Fruit fly (Drosophila melanogaster) whole organism, embryonic: ENCODE measurements around the gene fzy.
A peak's percentile ranks its signal among the peaks of the same experiment; 100 is the strongest.

ENCODE experiments used
- Blimp-1 ChIP-seq: fragments of 200-800 bp; sonication (Bioruptor generic); optimal IDR thresholded peaks from 3 replicates; lab custom pipeline; 2018; ENCODE audit warnings: missing biosample characterization, missing genetic modification characterization, mild to moderate bottlenecking, moderate library complexity, missing genetic modification reagents
- CG10366 ChIP-seq: fragments of 200-800 bp; sonication (Bioruptor generic); IDR thresholded peaks from 2 replicates; pipeline ENCODE4 v1.3.6; 2022; ENCODE audit warnings: missing biosample characterization, missing genetic modification characterization
- CG10543 ChIP-seq: fragments of 200-800 bp; sonication (Bioruptor generic); optimal IDR thresholded peaks from 3 replicates; lab custom pipeline; 2017; ENCODE audit warnings: missing biosample characterization, mild to moderate bottlenecking, missing genetic modification characterization, moderate library complexity
- CG10979 ChIP-seq: fragments of 200-800 bp; sonication (Bioruptor generic); optimal IDR thresholded peaks from 2 replicates; lab custom pipeline; 2018; ENCODE audit warnings: missing biosample characterization, mild to moderate bottlenecking, missing genetic modification characterization, moderate library complexity
- CG12104 ChIP-seq: fragments of 200-800 bp; sonication (Bioruptor generic); optimal IDR thresholded peaks from 3 replicates; lab custom pipeline; 2016; ENCODE audit warnings: missing biosample characterization, missing genetic modification characterization
- CG13424 ChIP-seq: fragments of 200-800 bp; sonication (Bioruptor generic); optimal IDR thresholded peaks from 2 replicates; lab custom pipeline; 2019; ENCODE audit warnings: missing biosample characterization, mild to moderate bottlenecking, missing genetic modification characterization, moderate library complexity
- CG1603 ChIP-seq: fragments of 200-800 bp; sonication (Bioruptor generic); optimal IDR thresholded peaks from 2 replicates; lab custom pipeline; 2019; ENCODE audit warnings: missing biosample characterization, mild to moderate bottlenecking, missing genetic modification characterization, moderate library complexity
- CG1647 ChIP-seq: fragments of 200-800 bp; sonication (Bioruptor generic); optimal IDR thresholded peaks from 3 replicates; lab custom pipeline; 2016; ENCODE audit warnings: missing biosample characterization, missing genetic modification characterization
- CG17802 ChIP-seq: fragments of 200-800 bp; sonication (Bioruptor generic); optimal IDR thresholded peaks from 2 replicates; lab custom pipeline; 2018; ENCODE audit warnings: missing biosample characterization, mild to moderate bottlenecking, missing genetic modification characterization, moderate library complexity
- CG18619 ChIP-seq: fragments of 200-800 bp; sonication (Bioruptor generic); optimal IDR thresholded peaks from 3 replicates; lab custom pipeline; 2017; ENCODE audit warnings: missing biosample characterization, mild to moderate bottlenecking, missing genetic modification characterization
- CG31388 ChIP-seq: fragments of 200-800 bp; sonication (Bioruptor generic); optimal IDR thresholded peaks from 2 replicates; lab custom pipeline; 2016; ENCODE audit warnings: missing biosample characterization, missing genetic modification characterization
- CG3407 ChIP-seq: fragments of 200-800 bp; sonication (Bioruptor generic); optimal IDR thresholded peaks from 2 replicates; lab custom pipeline; 2018; ENCODE audit warnings: missing biosample characterization, mild to moderate bottlenecking, missing genetic modification characterization
- CG34376 ChIP-seq: fragments of 200-800 bp; sonication (Bioruptor generic); optimal IDR thresholded peaks from 2 replicates; lab custom pipeline; 2018; ENCODE audit warnings: missing biosample characterization, mild to moderate bottlenecking, missing genetic modification characterization
- CG4404 ChIP-seq: fragments of 200-800 bp; sonication (Bioruptor generic); IDR thresholded peaks from 2 replicates; pipeline ENCODE4 v1.3.6; 2022; ENCODE audit warnings: missing biosample characterization, missing genetic modification characterization
- CG8089 ChIP-seq: fragments of 200-800 bp; sonication (Bioruptor generic); optimal IDR thresholded peaks from 3 replicates; lab custom pipeline; 2016; ENCODE audit warnings: missing biosample characterization, missing genetic modification characterization
- CG9727 ChIP-seq: fragments of 200-800 bp; sonication (Bioruptor generic); optimal IDR thresholded peaks from 3 replicates; lab custom pipeline; 2017; ENCODE audit warnings: missing biosample characterization, mild to moderate bottlenecking, missing genetic modification characterization
- CG9876 ChIP-seq: fragments of 200-800 bp; sonication (Bioruptor generic); optimal IDR thresholded peaks from 2 replicates; lab custom pipeline; 2016; ENCODE audit warnings: missing biosample characterization, missing genetic modification characterization
- CG9932 ChIP-seq: fragments of 200-800 bp; sonication (Bioruptor generic); IDR thresholded peaks from 2 replicates; pipeline ENCODE4 v1.3.6; 2022; ENCODE audit warnings: missing biosample characterization, missing genetic modification characterization
- Deaf1 ChIP-seq: fragments of 200-800 bp; optimal IDR thresholded peaks from 3 replicates; lab custom pipeline; 2019; ENCODE audit warnings: missing biosample characterization, mild to moderate bottlenecking, missing genetic modification characterization, moderate library complexity
- E2f2 ChIP-seq: fragments of 200-800 bp; sonication (Bioruptor generic); IDR thresholded peaks from 2 replicates; pipeline ENCODE4 v1.3.6; 2022; ENCODE audit warnings: missing biosample characterization, missing genetic modification characterization
- Gsc ChIP-seq: fragments of 200-800 bp; sonication (Bioruptor generic); IDR thresholded peaks from 2 replicates; pipeline ENCODE4 v1.3.6; 2022; ENCODE audit warnings: missing biosample characterization, missing genetic modification characterization
- Kr ChIP-seq: fragments of 200-800 bp; sonication (Bioruptor generic); optimal IDR thresholded peaks from 2 replicates; lab custom pipeline; 2017; ENCODE audit warnings: missing biosample characterization, mild to moderate bottlenecking, missing genetic modification characterization
- Lhr ChIP-seq: fragments of 200-800 bp; sonication (Bioruptor generic); optimal IDR thresholded peaks from 3 replicates; lab custom pipeline; 2017; ENCODE audit warnings: mild to moderate bottlenecking, missing biosample characterization, missing genetic modification reagents, missing genetic modification characterization
- Lpt ChIP-seq: fragments of >200 bp; optimal IDR thresholded peaks from 2 replicates; lab custom pipeline; 2018; ENCODE audit warnings: missing biosample characterization, missing genetic modification characterization
- MESR4 ChIP-seq: fragments of 200-800 bp; sonication (Bioruptor generic); optimal IDR thresholded peaks from 2 replicates; lab custom pipeline; 2018; ENCODE audit warnings: missing biosample characterization, mild to moderate bottlenecking, missing genetic modification characterization, moderate library complexity
- Mad ChIP-seq: fragments of 200-800 bp; sonication (Bioruptor generic); optimal IDR thresholded peaks from 2 replicates; lab custom pipeline; 2016; ENCODE audit warnings: missing biosample characterization, missing genetic modification characterization
- Myb ChIP-seq: fragments of 200-800 bp; sonication (Bioruptor generic); optimal IDR thresholded peaks from 2 replicates; lab custom pipeline; 2016; ENCODE audit warnings: missing biosample characterization, missing genetic modification characterization
- Neu2 ChIP-seq: fragments of 200-800 bp; sonication (Bioruptor generic); optimal IDR thresholded peaks from 3 replicates; lab custom pipeline; 2016; ENCODE audit warnings: missing biosample characterization, missing genetic modification characterization, borderline replicate concordance
- Oaz ChIP-seq: fragments of 200-800 bp; sonication (Bioruptor generic); IDR thresholded peaks from 2 replicates; pipeline ENCODE4 v1.3.6; 2022; ENCODE audit warnings: missing biosample characterization, missing genetic modification characterization
- ato ChIP-seq: fragments of 200-800 bp; sonication (Bioruptor generic); IDR thresholded peaks from 2 replicates; pipeline ENCODE4 v1.3.6; 2022; ENCODE audit warnings: missing biosample characterization, missing genetic modification characterization; ENCODE audit not compliant: partially characterized antibody
- bcd ChIP-seq: fragments of 200-800 bp; sonication (Bioruptor generic); optimal IDR thresholded peaks from 2 replicates; lab custom pipeline; 2017; ENCODE audit warnings: missing biosample characterization, mild to moderate bottlenecking, missing genetic modification characterization
- br ChIP-seq: fragments of >200 bp; optimal IDR thresholded peaks from 2 replicates; lab custom pipeline; 2017
- chinmo ChIP-seq: fragments of 200-800 bp; sonication (Bioruptor generic); IDR thresholded peaks from 4 replicates; pipeline ENCODE4 v1.3.6; 2022; ENCODE audit warnings: missing biosample characterization, missing genetic modification characterization; ENCODE audit not compliant: partially characterized antibody
- chn ChIP-seq: fragments of 200-800 bp; sonication (Bioruptor generic); optimal IDR thresholded peaks from 2 replicates; lab custom pipeline; 2016; ENCODE audit warnings: missing biosample characterization, missing genetic modification characterization
- ci ChIP-seq: fragments of 200-800 bp; sonication (Bioruptor generic); IDR thresholded peaks from 3 replicates; pipeline ENCODE4 v1.3.6; 2022; ENCODE audit warnings: missing biosample characterization, missing genetic modification characterization
- corto ChIP-seq: fragments of 200-800 bp; sonication (Bioruptor generic); optimal IDR thresholded peaks from 2 replicates; lab custom pipeline; 2016; ENCODE audit warnings: missing biosample characterization, mild to moderate bottlenecking, missing genetic modification characterization, moderate library complexity
- dimm ChIP-seq: fragments of 200-800 bp; sonication (Bioruptor generic); IDR thresholded peaks from 2 replicates; pipeline ENCODE4 v1.3.6; 2022; ENCODE audit warnings: missing biosample characterization, missing genetic modification characterization
- dmrt11E ChIP-seq: fragments of 200-800 bp; sonication (Bioruptor generic); optimal IDR thresholded peaks from 3 replicates; lab custom pipeline; 2018; ENCODE audit warnings: missing biosample characterization, mild to moderate bottlenecking, missing genetic modification characterization, moderate library complexity
- esg ChIP-seq: fragments of 200-800 bp; sonication (Bioruptor generic); conservative IDR thresholded peaks from 2 replicates; pipeline ENCODE4 v1.3.6; 2022; ENCODE audit warnings: missing biosample characterization, missing genetic modification characterization
- fd64A ChIP-seq: fragments of 200-800 bp; sonication (Bioruptor generic); optimal IDR thresholded peaks from 3 replicates; lab custom pipeline; 2018; ENCODE audit warnings: missing biosample characterization, mild to moderate bottlenecking, missing genetic modification characterization
- gem ChIP-seq: fragments of 200-800 bp; sonication (Bioruptor generic); optimal IDR thresholded peaks from 2 replicates; lab custom pipeline; 2019; ENCODE audit warnings: missing biosample characterization, mild to moderate bottlenecking, missing genetic modification characterization, moderate library complexity
- grn ChIP-seq: fragments of 200-800 bp; sonication (Bioruptor generic); optimal IDR thresholded peaks from 3 replicates; lab custom pipeline; 2017; ENCODE audit warnings: missing biosample characterization, missing genetic modification characterization
- lmd ChIP-seq: fragments of 200-800 bp; sonication (Bioruptor generic); IDR thresholded peaks from 2 replicates; pipeline ENCODE4 v1.3.6; 2022; ENCODE audit warnings: missing biosample characterization, missing genetic modification characterization
- nau ChIP-seq: fragments of 200-800 bp; sonication (Bioruptor generic); optimal IDR thresholded peaks from 3 replicates; lab custom pipeline; 2017; ENCODE audit warnings: missing biosample characterization, mild to moderate bottlenecking, missing genetic modification characterization, missing genetic modification reagents
- nmo ChIP-seq: fragments of 200-800 bp; sonication (Bioruptor generic); optimal IDR thresholded peaks from 2 replicates; lab custom pipeline; 2018; ENCODE audit warnings: missing biosample characterization, mild to moderate bottlenecking, missing genetic modification characterization, moderate library complexity
- oc ChIP-seq: fragments of 200-800 bp; sonication (Bioruptor generic); optimal IDR thresholded peaks from 2 replicates; lab custom pipeline; 2018; ENCODE audit warnings: missing biosample characterization, mild to moderate bottlenecking, missing genetic modification characterization, moderate library complexity
- pzg ChIP-seq: fragments of 200-800 bp; sonication (Bioruptor generic); optimal IDR thresholded peaks from 3 replicates; lab custom pipeline; 2018; ENCODE audit warnings: missing biosample characterization, mild to moderate bottlenecking, missing genetic modification characterization, moderate library complexity
- ranshi ChIP-seq: fragments of 200-800 bp; sonication (Bioruptor generic); IDR thresholded peaks from 2 replicates; pipeline ENCODE4 v1.3.6; 2022; ENCODE audit warnings: missing biosample characterization, missing genetic modification characterization
- ro ChIP-seq: fragments of 200-800 bp; sonication (Bioruptor generic); IDR thresholded peaks from 2 replicates; pipeline ENCODE4 v1.3.6; 2022; ENCODE audit warnings: missing biosample characterization, missing genetic modification characterization
- tap ChIP-seq: fragments of 200-800 bp; optimal IDR thresholded peaks from 3 replicates; lab custom pipeline; 2019; ENCODE audit warnings: missing biosample characterization, mild to moderate bottlenecking, missing genetic modification characterization, moderate library complexity

fzy gene

dm6 chr2L:16279774-16280252 is 30.9 kb upstream of the fzy start (continued):
- TF ChIP-seq bcd (GFP tag; lab: Kevin White, UChicago) (peak; percentile 91), CG13424 (tag; lab: Kevin White, UChicago) (peak; percentile 95), Oaz (peak; percentile 84), Myb (GFP tag; lab: Kevin White, UChicago) (peak; percentile 46), CG4404 (GFP tag; lab: Robert Waterston, UW) (peak; percentile 47; the same call in 1 of the 2 replicates), dimm (GFP tag; lab: Robert Waterston, UW) (peak; percentile 50; the same call in 1 of the 2 replicates), ranshi (GFP tag; lab: Robert Waterston, UW) (peak; percentile 69), CG17802 (tag; lab: Kevin White, UChicago) (peak; percentile 74), CG1647 (GFP tag; lab: Kevin White, UChicago) (peak; percentile 80), E2f2 (GFP tag; lab: Robert Waterston, UW) (peak; percentile 58; the same call in 1 of the 2 replicates), CG10543 (peak; percentile 66), CG31388 (GFP tag; lab: Kevin White, UChicago) (peak; percentile 64), CG3407 (GFP tag; lab: Kevin White, UChicago) (peak; percentile 87), CG34376 (peak; percentile 6), nmo (peak; percentile 97), gem (tag; lab: Kevin White, UChicago) (peak; percentile 97), CG10979 (peak; percentile 95), dmrt11E (tag; lab: Kevin White, UChicago) (peak; percentile 93), MESR4 (GFP tag; lab: Kevin White, UChicago) (peak; percentile 24), br (lab: Kevin White, UChicago) (no peak), CG9876 (GFP tag; lab: Kevin White, UChicago) (peak; percentile 19), CG10366 (GFP tag; lab: Robert Waterston, UW) (peak; percentile 69), esg (GFP tag; lab: Robert Waterston, UW) (peak; percentile 85), Neu2 (GFP tag; lab: Kevin White, UChicago) (no peak), Lhr (GFP tag; lab: Kevin White, UChicago) (peak; percentile 81), lmd (GFP tag; lab: Robert Waterston, UW) (peak; percentile 85), CG12104 (GFP tag; lab: Kevin White, UChicago) (peak; percentile 86), ro (GFP tag; lab: Robert Waterston, UW) (peak; percentile 28; the same call in 1 of the 2 replicates), CG9932 (GFP tag; lab: Robert Waterston, UW) (no peak), fd64A (GFP tag; lab: Kevin White, UChicago) (peak; percentile 81), Kr (GFP tag; lab: Kevin White, UChicago) (no peak), CG18619 (GFP tag; lab: Kevin White, UChicago) (peak; percentile 90), ci (GFP tag; lab: Robert Waterston, UW) (peak; percentile 86), Gsc (GFP tag; lab: Robert Waterston, UW) (no peak), CG1603 (tag; lab: Kevin White, UChicago) (peak; percentile 87), grn (GFP tag; lab: Kevin White, UChicago) (peak; percentile 60), chinmo (peak; percentile 89; the same call in 3 of the 4 replicates), Blimp-1 (GFP tag; lab: Kevin White, UChicago) (peak; percentile 91), oc (peak; percentile 89), corto (no peak), chn (peak; percentile 85), CG9727 (peak; percentile 88), ato (GFP tag; lab: Robert Waterston, UW) (no peak), pzg (no peak), nau (GFP tag; lab: Kevin White, UChicago) (peak; percentile 93), CG8089 (GFP tag; lab: Kevin White, UChicago) (peak; percentile 81), tap (tag; lab: Kevin White, UChicago) (peak; percentile 92), Mad (GFP tag; lab: Kevin White, UChicago) (peak; percentile 84), Deaf1 (tag; lab: Kevin White, UChicago) (peak; percentile 65), Lpt (peak; percentile 58)
